Fruit fly (Drosophila melanogaster): ENCODE data around the gene GATAd.

The GATAd gene

DNA sequence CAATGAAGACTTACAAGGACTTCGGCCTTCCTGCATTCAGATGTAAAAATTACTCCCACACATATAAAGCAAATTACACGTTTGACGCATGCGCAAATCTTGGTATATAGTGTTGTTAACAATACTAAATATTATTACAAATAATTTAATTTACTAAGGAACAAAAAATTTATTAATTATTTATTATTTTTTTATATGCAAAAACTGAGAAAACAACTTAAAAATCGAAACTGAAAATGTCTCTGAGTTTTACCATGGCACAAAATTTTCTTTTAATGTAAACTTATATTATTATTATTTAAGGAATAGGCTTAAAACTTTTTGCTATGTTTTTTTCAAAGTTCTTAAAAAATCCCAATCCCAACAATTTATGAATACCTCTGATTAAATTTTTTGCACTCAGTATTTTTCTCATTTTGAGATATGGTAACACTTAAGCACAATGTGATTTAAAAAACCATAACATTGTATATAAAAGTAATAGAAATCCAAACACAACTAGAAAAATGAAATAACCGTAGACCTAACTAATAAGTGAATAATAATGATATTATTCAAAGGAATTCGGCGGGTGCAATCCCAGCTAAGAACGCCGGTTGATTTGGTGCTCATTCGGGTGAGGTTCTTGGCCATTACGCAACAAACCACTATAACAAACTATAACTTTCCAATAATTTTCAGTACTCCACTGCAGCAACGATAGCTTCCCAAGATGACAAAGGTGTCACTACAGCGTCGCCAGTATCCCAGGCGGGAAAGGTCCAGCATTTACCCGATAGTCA is 2.3 kb upstream of the GATAd start, which contains the start of the genes Schip1 and Cox10 (continued):
- TF ChIP-seq Poxn (GFP tag; IDR thresholded peaks at IDR 0.05) (no peak), CG12659 (GFP tag; optimal IDR thresholded peaks at IDR 0.05) (peak; percentile 29), CG30020 (tag; optimal IDR thresholded peaks at IDR 0.05) (peak; percentile 85), bigmax (GFP tag; optimal IDR thresholded peaks at IDR 0.05) (no peak), CG17361 (GFP tag; IDR thresholded peaks at IDR 0.05) (peak; percentile 26; the same call in 1 of the 3 replicates), CG10979 (tag; optimal IDR thresholded peaks at IDR 0.05) (peak; percentile 20), corto (GFP tag; optimal IDR thresholded peaks at IDR 0.05) (no peak), rib (GFP tag; IDR thresholded peaks at IDR 0.05) (no peak), dm (GFP tag; optimal IDR thresholded peaks at IDR 0.05) (no peak), Ada2b (GFP tag; IDR thresholded peaks at IDR 0.05) (no peak), HmgD (GFP tag; optimal IDR thresholded peaks at IDR 0.05) (no peak), PHDP (tag; optimal IDR thresholded peaks at IDR 0.05) (peak; percentile 43), row (GFP tag; IDR thresholded peaks at IDR 0.05) (peak; percentile 62), CG16779 (GFP tag; IDR thresholded peaks at IDR 0.05) (no peak), dimm (GFP tag; IDR thresholded peaks at IDR 0.05) (no peak), ash1 (GFP tag; optimal IDR thresholded peaks at IDR 0.05) (no peak), sob (GFP tag; IDR thresholded peaks at IDR 0.05) (no peak), Atf6 (GFP tag; IDR thresholded peaks at IDR 0.05) (no peak), org-1 (GFP tag; optimal IDR thresholded peaks at IDR 0.05) (no peak), CG1647 (GFP tag; optimal IDR thresholded peaks at IDR 0.05) (no peak), CG18764 (GFP tag; optimal IDR thresholded peaks at IDR 0.05) (no peak), CG5180 (GFP tag; optimal IDR thresholded peaks at IDR 0.05) (no peak), mirr (GFP tag; optimal IDR thresholded peaks at IDR 0.05) (no peak), tx (GFP tag; optimal IDR thresholded peaks at IDR 0.05) (no peak), unpg (GFP tag; optimal IDR thresholded peaks at IDR 0.05) (peak; percentile 44), CG4854 (GFP tag; optimal IDR thresholded peaks at IDR 0.05) (no peak), Dp (GFP tag; optimal IDR thresholded peaks at IDR 0.05) (peak; percentile 39), gsb-n (tag; optimal IDR thresholded peaks at IDR 0.05) (no peak), salm (tag; optimal IDR thresholded peaks at IDR 0.05) (no peak), CG4617 (GFP tag; optimal IDR thresholded peaks at IDR 0.05; ENCODE audit: borderline replicate concordance) (peak; percentile 18), sna (GFP tag; IDR thresholded peaks at IDR 0.05; ENCODE audit: partially characterized antibody) (no peak), Camta (GFP tag; optimal IDR thresholded peaks at IDR 0.05) (no peak), CG9932 (GFP tag; IDR thresholded peaks at IDR 0.05) (no peak), ftz-f1 (GFP tag; optimal IDR thresholded peaks at IDR 0.05) (no peak), nerfin-2 (GFP tag; IDR thresholded peaks at IDR 0.05; ENCODE audit: partially characterized antibody) (no peak), CG17829 (tag; optimal IDR thresholded peaks at IDR 0.05) (peak; percentile 49), twi (tag; optimal IDR thresholded peaks at IDR 0.05) (no peak), CG8924 (tag; optimal IDR thresholded peaks at IDR 0.05) (peak; percentile 70), phol (tag; optimal IDR thresholded peaks at IDR 0.05) (peak; percentile 20), Lim3 (GFP tag; IDR thresholded peaks at IDR 0.05) (no peak), wor (GFP tag; IDR thresholded peaks at IDR 0.05) (no peak), pb (GFP tag; optimal IDR thresholded peaks at IDR 0.05) (no peak), bsh (GFP tag; optimal IDR thresholded peaks at IDR 0.05) (peak in 1 of 2 experiments; percentile 29), CG1792 (GFP tag; optimal IDR thresholded peaks at IDR 0.05) (no peak), CG17328 (GFP tag; IDR thresholded peaks at IDR 0.05) (no peak), tll (GFP tag; optimal IDR thresholded peaks at IDR 0.05) (no peak), CG2712 (tag; optimal IDR thresholded peaks at IDR 0.05) (peak; percentile 40), CG9215 (GFP tag; IDR thresholded peaks at IDR 0.05) (no peak), insv (GFP tag; optimal IDR thresholded peaks at IDR 0.05) (no peak), crc (GFP tag; optimal IDR thresholded peaks at IDR 0.05) (no peak)

Measured in whole organism, embryonic.